Fruit fly (Drosophila melanogaster) whole organism, embryonic: ENCODE data around the gene CG10214.

Source experiments
- Ada2b ChIP-seq: fragments of 200-800 bp; sonication (Bioruptor generic); IDR thresholded peaks from 2 replicates; pipeline ENCODE4 v1.3.6; 2022; ENCODE audit warnings: missing biosample characterization, missing genetic modification characterization
- B-H2 ChIP-seq: fragments of 200-800 bp; sonication (Bioruptor generic); optimal IDR thresholded peaks from 2 replicates; lab custom pipeline; 2018; ENCODE audit warnings: missing biosample characterization, mild to moderate bottlenecking, missing genetic modification characterization
- C15 ChIP-seq: fragments of 200-800 bp; sonication (Bioruptor generic); IDR thresholded peaks from 3 replicates; pipeline ENCODE4 v1.3.6; 2022; ENCODE audit warnings: missing biosample characterization, missing genetic modification characterization
- CG10209 ChIP-seq: fragments of 200-800 bp; sonication (Bioruptor generic); optimal IDR thresholded peaks from 3 replicates; lab custom pipeline; 2017; ENCODE audit warnings: missing biosample characterization, mild to moderate bottlenecking, missing genetic modification characterization, missing genetic modification reagents
- CG1024 ChIP-seq: fragments of 200-800 bp; sonication (Bioruptor generic); IDR thresholded peaks from 2 replicates; pipeline ENCODE4 v1.3.6; 2022; ENCODE audit warnings: missing biosample characterization, missing genetic modification characterization
- CG10462 ChIP-seq: fragments of 200-800 bp; sonication (Bioruptor generic); optimal IDR thresholded peaks from 2 replicates; lab custom pipeline; 2016; ENCODE audit warnings: missing biosample characterization, missing genetic modification characterization
- CG12769 ChIP-seq: fragments of 200-800 bp; sonication (Bioruptor generic); optimal IDR thresholded peaks from 2 replicates; lab custom pipeline; 2019; ENCODE audit warnings: missing biosample characterization, mild to moderate bottlenecking, missing genetic modification characterization, moderate library complexity
- CG13424 ChIP-seq: fragments of 200-800 bp; sonication (Bioruptor generic); optimal IDR thresholded peaks from 2 replicates; lab custom pipeline; 2019; ENCODE audit warnings: missing biosample characterization, mild to moderate bottlenecking, missing genetic modification characterization, moderate library complexity
- CG14965 ChIP-seq: fragments of 200-800 bp; sonication (Bioruptor generic); optimal IDR thresholded peaks from 2 replicates; lab custom pipeline; 2016; ENCODE audit warnings: missing biosample characterization, missing genetic modification characterization, borderline replicate concordance
- CG15011 ChIP-seq: fragments of 200-800 bp; sonication (Bioruptor generic); optimal IDR thresholded peaks from 3 replicates; lab custom pipeline; 2018; ENCODE audit warnings: missing biosample characterization, mild to moderate bottlenecking, missing genetic modification characterization
- CG1529 ChIP-seq: fragments of 200-800 bp; sonication (Bioruptor generic); optimal IDR thresholded peaks from 3 replicates; lab custom pipeline; 2018; ENCODE audit warnings: missing biosample characterization, missing genetic modification characterization
- CG3726 ChIP-seq: fragments of 200-800 bp; sonication (Bioruptor generic); IDR thresholded peaks from 3 replicates; pipeline ENCODE4, ENCODE4 v1.3.6; 2022; ENCODE audit warnings: missing biosample characterization, missing genetic modification characterization
- CG4424 ChIP-seq: fragments of 200-800 bp; sonication (Bioruptor generic); optimal IDR thresholded peaks from 3 replicates; lab custom pipeline; 2016; ENCODE audit warnings: missing biosample characterization, missing genetic modification characterization
- CG6175 ChIP-seq: fragments of 200-800 bp; sonication (Bioruptor generic); IDR thresholded peaks from 3 replicates; pipeline ENCODE4 v1.3.6; 2022; ENCODE audit warnings: missing biosample characterization, missing genetic modification characterization
- CG6254 ChIP-seq: fragments of 200-800 bp; sonication (Bioruptor generic); optimal IDR thresholded peaks from 3 replicates; lab custom pipeline; 2017; ENCODE audit warnings: mild to moderate bottlenecking, missing biosample characterization, missing genetic modification reagents, missing genetic modification characterization
- CG6272 ChIP-seq: fragments of 200-800 bp; sonication (Bioruptor generic); IDR thresholded peaks from 2 replicates; pipeline ENCODE4 v1.3.6; 2022; ENCODE audit warnings: missing biosample characterization, missing genetic modification characterization
- CG6683 ChIP-seq: fragments of 200-800 bp; sonication (Bioruptor generic); optimal IDR thresholded peaks from 2 replicates; lab custom pipeline; 2017; ENCODE audit warnings: missing biosample characterization, mild to moderate bottlenecking, missing genetic modification characterization, missing genetic modification reagents
- CG8388 ChIP-seq: fragments of 200-800 bp; sonication (Bioruptor generic); optimal IDR thresholded peaks from 2 replicates; lab custom pipeline; 2019; ENCODE audit warnings: missing biosample characterization, mild to moderate bottlenecking, missing genetic modification characterization, moderate library complexity
- CG9932 ChIP-seq: fragments of 200-800 bp; sonication (Bioruptor generic); IDR thresholded peaks from 2 replicates; pipeline ENCODE4 v1.3.6; 2022; ENCODE audit warnings: missing biosample characterization, missing genetic modification characterization
- Hand ChIP-seq: fragments of 200-800 bp; sonication (Bioruptor generic); optimal IDR thresholded peaks from 2 replicates; lab custom pipeline; 2017; ENCODE audit warnings: mild to moderate bottlenecking, missing biosample characterization, missing genetic modification reagents, missing genetic modification characterization
- Hmr ChIP-seq: fragments of 200-800 bp; sonication (Bioruptor generic); optimal IDR thresholded peaks from 3 replicates; lab custom pipeline; 2017; ENCODE audit warnings: mild to moderate bottlenecking, missing biosample characterization, missing genetic modification reagents, missing genetic modification characterization
- NFAT ChIP-seq: fragments of 200-800 bp; sonication (Bioruptor generic); IDR thresholded peaks from 2 replicates; pipeline ENCODE4 v1.3.6; 2022; ENCODE audit warnings: missing biosample characterization, missing genetic modification characterization
- Oaz ChIP-seq: fragments of 200-800 bp; sonication (Bioruptor generic); IDR thresholded peaks from 2 replicates; pipeline ENCODE4 v1.3.6; 2022; ENCODE audit warnings: missing biosample characterization, missing genetic modification characterization
- Optix ChIP-seq: fragments of 200-800 bp; sonication (Bioruptor generic); IDR thresholded peaks from 3 replicates; pipeline ENCODE4 v1.3.6; 2022; ENCODE audit warnings: missing biosample characterization, missing genetic modification characterization
- Side ChIP-seq: fragments of 200-800 bp; sonication (Bioruptor generic); optimal IDR thresholded peaks from 2 replicates; lab custom pipeline; 2016; ENCODE audit warnings: missing biosample characterization, missing genetic modification characterization
- Six4 ChIP-seq: fragments of 200-800 bp; sonication (Bioruptor generic); optimal IDR thresholded peaks from 2 replicates; lab custom pipeline; 2016; ENCODE audit warnings: missing biosample characterization, missing genetic modification characterization
- Stat92E ChIP-seq, 3 experiments: fragments of >200 bp in 2 of 3; fragments of 200-800 bp in 1 of 3; sonication (Bioruptor generic) in 1 of 3; optimal IDR thresholded peaks; 2 replicates each; lab custom pipeline; 2017 to 2019; ENCODE audit warnings: missing biosample characterization in 3 of 3, missing genetic modification characterization in 3 of 3, mild to moderate bottlenecking in 1 of 3, moderate library complexity in 1 of 3
- TFAM ChIP-seq: fragments of 200-800 bp; sonication (Bioruptor generic); optimal IDR thresholded peaks from 2 replicates; lab custom pipeline; 2017; ENCODE audit warnings: missing biosample characterization, missing genetic modification characterization, inconsistent platforms
- ab ChIP-seq: fragments of 200-800 bp; sonication (Bioruptor generic); optimal IDR thresholded peaks from 2 replicates; lab custom pipeline; 2016; ENCODE audit warnings: missing biosample characterization, missing genetic modification characterization
- ac ChIP-seq: fragments of 200-800 bp; sonication (Bioruptor generic); optimal IDR thresholded peaks from 3 replicates; lab custom pipeline; 2017; ENCODE audit warnings: missing biosample characterization, mild to moderate bottlenecking, missing genetic modification characterization
- chinmo ChIP-seq: fragments of 200-800 bp; sonication (Bioruptor generic); IDR thresholded peaks from 4 replicates; pipeline ENCODE4 v1.3.6; 2022; ENCODE audit warnings: missing biosample characterization, missing genetic modification characterization; ENCODE audit not compliant: partially characterized antibody
- disco-r ChIP-seq: fragments of 200-800 bp; sonication (Bioruptor generic); optimal IDR thresholded peaks from 2 replicates; lab custom pipeline; 2016; ENCODE audit warnings: missing biosample characterization, missing genetic modification characterization
- exex ChIP-seq: fragments of 200-800 bp; sonication (Bioruptor generic); optimal IDR thresholded peaks from 4 replicates; lab custom pipeline; 2018; ENCODE audit warnings: missing biosample characterization, mild to moderate bottlenecking, missing genetic modification characterization, moderate library complexity
- fd102C ChIP-seq: fragments of 200-800 bp; sonication (Bioruptor generic); optimal IDR thresholded peaks from 2 replicates; lab custom pipeline; 2018; ENCODE audit warnings: missing biosample characterization, mild to moderate bottlenecking, missing genetic modification characterization, moderate library complexity
- ftz-f1 ChIP-seq: fragments of 200-800 bp; sonication (Bioruptor generic); optimal IDR thresholded peaks from 2 replicates; lab custom pipeline; 2016; ENCODE audit warnings: missing biosample characterization, missing genetic modification characterization
- gem ChIP-seq: fragments of 200-800 bp; sonication (Bioruptor generic); optimal IDR thresholded peaks from 2 replicates; lab custom pipeline; 2019; ENCODE audit warnings: missing biosample characterization, mild to moderate bottlenecking, missing genetic modification characterization, moderate library complexity
- hkb ChIP-seq, 2 experiments: fragments of 200-800 bp in 1 of 2; fragments of >200 bp in 1 of 2; sonication (Bioruptor generic) in 1 of 2; IDR thresholded peaks in 1 of 2; optimal IDR thresholded peaks in 1 of 2; 2 replicates each; pipeline versions ENCODE4 v1.3.6 to Lab custom; 2017 to 2022; ENCODE audit warnings: missing biosample characterization in 1 of 2, missing genetic modification characterization in 1 of 2
- kah ChIP-seq: fragments of 200-800 bp; sonication (Bioruptor generic); optimal IDR thresholded peaks from 2 replicates; lab custom pipeline; 2018; ENCODE audit warnings: missing biosample characterization, mild to moderate bottlenecking, missing genetic modification characterization
- lab ChIP-seq: fragments of 200-800 bp; sonication (Bioruptor generic); optimal IDR thresholded peaks from 3 replicates; lab custom pipeline; 2017; ENCODE audit warnings: missing biosample characterization, missing genetic modification characterization, mild to moderate bottlenecking, moderate library complexity, missing genetic modification reagents
- otp ChIP-seq: fragments of 200-800 bp; sonication (Bioruptor generic); IDR thresholded peaks from 3 replicates; pipeline ENCODE4, ENCODE4 v1.3.6; 2022; ENCODE audit warnings: missing biosample characterization, missing genetic modification characterization
- pb ChIP-seq: fragments of 200-800 bp; sonication (Bioruptor generic); optimal IDR thresholded peaks from 3 replicates; lab custom pipeline; 2016; ENCODE audit warnings: missing biosample characterization, missing genetic modification characterization
- pita ChIP-seq: fragments of 200-800 bp; sonication (Bioruptor generic); optimal IDR thresholded peaks from 2 replicates; lab custom pipeline; 2017; ENCODE audit warnings: missing biosample characterization, mild to moderate bottlenecking, missing genetic modification characterization
- scrt ChIP-seq: fragments of 200-800 bp; sonication (Bioruptor generic); optimal IDR thresholded peaks from 2 replicates; lab custom pipeline; 2018; ENCODE audit warnings: missing biosample characterization, mild to moderate bottlenecking, missing genetic modification characterization, moderate library complexity
- shn ChIP-seq: fragments of 200-800 bp; sonication (Bioruptor generic); optimal IDR thresholded peaks from 3 replicates; lab custom pipeline; 2016; ENCODE audit warnings: missing biosample characterization, missing genetic modification characterization
- sisA ChIP-seq: fragments of 200-800 bp; sonication (Bioruptor generic); IDR thresholded peaks from 2 replicates; pipeline ENCODE4 v1.3.6; 2022; ENCODE audit warnings: missing biosample characterization, missing genetic modification characterization
- sob ChIP-seq: fragments of 200-800 bp; sonication (Bioruptor generic); IDR thresholded peaks from 2 replicates; pipeline ENCODE4 v1.3.6; 2022; ENCODE audit warnings: missing biosample characterization, missing genetic modification characterization
- ssp ChIP-seq: fragments of 200-800 bp; sonication (Bioruptor generic); IDR thresholded peaks from 2 replicates; pipeline ENCODE4 v1.3.6; 2022; ENCODE audit warnings: missing biosample characterization, missing genetic modification characterization
- stc ChIP-seq: fragments of 200-800 bp; sonication (Bioruptor generic); IDR thresholded peaks from 2 replicates; pipeline ENCODE4 v1.3.6; 2022; ENCODE audit warnings: missing biosample characterization, missing genetic modification characterization
- unpg ChIP-seq: fragments of 200-800 bp; sonication (Bioruptor generic); optimal IDR thresholded peaks from 3 replicates; lab custom pipeline; 2018; ENCODE audit warnings: missing biosample characterization, mild to moderate bottlenecking, missing genetic modification characterization, moderate library complexity
- zfh1 ChIP-seq: fragments of 200-800 bp; sonication (Bioruptor generic); IDR thresholded peaks from 3 replicates; pipeline ENCODE4 v1.3.6; 2022; ENCODE audit warnings: missing biosample characterization, missing genetic modification characterization

CG10214 gene

dm6 chr3R:23783961-23784360, 16.7 kb upstream of the CG10214 start (continued):
- TF ChIP-seq shn (GFP tag; lab: Kevin White, UChicago) (peak; percentile 60), CG6272 (GFP tag; lab: Robert Waterston, UW) (0 out of 2 replicates have a peak, but pooled peaks have one; percentile 33), kah (no peak), Ada2b (GFP tag; lab: Robert Waterston, UW) (no peak), TFAM (GFP tag; lab: Kevin White, UChicago) (peak; percentile 2), CG4424 (GFP tag; lab: Kevin White, UChicago) (peak; percentile 82), CG6175 (GFP tag; lab: Robert Waterston, UW) (no peak), CG3726 (GFP tag; lab: Robert Waterston, UW) (peak; percentile 77; the same call in 2 of the 3 replicates), ac (GFP tag; lab: Kevin White, UChicago) (peak; percentile 52), hkb (optimal IDR thresholded peaks at IDR 0.05; lab: Kevin White, UChicago) (no peak), hkb (GFP tag; IDR thresholded peaks at IDR 0.05; lab: Robert Waterston, UW) (peak; percentile 77), C15 (GFP tag; lab: Robert Waterston, UW) (no peak), CG10209 (GFP tag; lab: Kevin White, UChicago) (peak; percentile 76), CG10462 (GFP tag; lab: Kevin White, UChicago) (peak; percentile 53), fd102C (GFP tag; lab: Kevin White, UChicago) (no peak), gem (tag; lab: Kevin White, UChicago) (peak; percentile 91), sisA (GFP tag; lab: Robert Waterston, UW) (peak; percentile 79), scrt (no peak), CG8388 (GFP tag; lab: Kevin White, UChicago) (peak; percentile 85), CG6683 (GFP tag; lab: Kevin White, UChicago) (peak; percentile 26), ssp (0 out of 2 replicates have a peak, but pooled peaks have one; percentile 26), B-H2 (no peak), Oaz (GFP tag; lab: Robert Waterston, UW) (0 out of 2 replicates have a peak, but pooled peaks have one; percentile 33), sob (0 out of 2 replicates have a peak, but pooled peaks have one; percentile 36), exex (tag; lab: Kevin White, UChicago) (no peak), CG1529 (peak; percentile 83), zfh1 (GFP tag; lab: Robert Waterston, UW) (peak; percentile 82), ab (GFP tag; lab: Kevin White, UChicago) (no peak), stc (peak; percentile 80), CG12769 (tag; lab: Kevin White, UChicago) (peak; percentile 31), NFAT (GFP tag; lab: Robert Waterston, UW) (no peak), chinmo (GFP tag; lab: Robert Waterston, UW) (no peak), CG9932 (no peak), CG13424 (tag; lab: Kevin White, UChicago) (peak; percentile 76), Stat92E (GFP tag; optimal IDR thresholded peaks at IDR 0.05; lab: Kevin White, UChicago) (no peak), Hmr (GFP tag; lab: Kevin White, UChicago) (peak; percentile 43), CG1024 (peak; percentile 3; the same call in 1 of the 2 replicates), pita (GFP tag; lab: Kevin White, UChicago) (no peak), lab (GFP tag; lab: Kevin White, UChicago) (peak; percentile 51), Optix (GFP tag; lab: Robert Waterston, UW) (0 out of 3 replicates have a peak, but pooled peaks have one; percentile 30), disco-r (GFP tag; lab: Kevin White, UChicago) (peak; percentile 14), Hand (GFP tag; lab: Kevin White, UChicago) (no peak), Six4 (GFP tag; lab: Kevin White, UChicago) (peak; percentile 67), pb (GFP tag; lab: Kevin White, UChicago) (peak; percentile 58), ftz-f1 (GFP tag; lab: Kevin White, UChicago) (no peak), otp (GFP tag; lab: Robert Waterston, UW) (peak; percentile 72; the same call in 2 of the 3 replicates), Side (GFP tag; lab: Kevin White, UChicago) (peak; percentile 39), CG14965 (GFP tag; lab: Kevin White, UChicago) (no peak), unpg (GFP tag; lab: Kevin White, UChicago) (peak; percentile 86), CG6254 (GFP tag; lab: Kevin White, UChicago) (peak; percentile 88), CG15011 (GFP tag; lab: Kevin White, UChicago) (peak; percentile 51)
